Fruit fly (Drosophila melanogaster) whole organism, embryonic: ENCODE measurements around the gene RpS12.
A peak's percentile ranks its signal among the peaks of the same experiment; 100 is the strongest.

Experiments
- Atf6 ChIP-seq: fragments of 200-800 bp; sonication (Bioruptor generic); IDR thresholded peaks from 2 replicates; pipeline ENCODE4 v1.3.6; 2022; ENCODE audit warnings: missing biosample characterization, missing genetic modification characterization
- B-H1 ChIP-seq: fragments of 200-800 bp; sonication (Bioruptor generic); IDR thresholded peaks from 3 replicates; pipeline ENCODE4 v1.3.6; 2022; ENCODE audit warnings: missing biosample characterization, missing genetic modification characterization
- Bgb ChIP-seq: fragments of 200-800 bp; sonication (Bioruptor generic); IDR thresholded peaks from 2 replicates; pipeline ENCODE4 v1.3.6; 2022; ENCODE audit warnings: missing biosample characterization, missing genetic modification characterization; ENCODE audit not compliant: partially characterized antibody
- Blimp-1 ChIP-seq: fragments of 200-800 bp; sonication (Bioruptor generic); optimal IDR thresholded peaks from 3 replicates; lab custom pipeline; 2018; ENCODE audit warnings: missing biosample characterization, missing genetic modification characterization, mild to moderate bottlenecking, moderate library complexity, missing genetic modification reagents
- CG10267 ChIP-seq: fragments of 200-800 bp; sonication (Bioruptor generic); optimal IDR thresholded peaks from 2 replicates; lab custom pipeline; 2018; ENCODE audit warnings: missing biosample characterization, mild to moderate bottlenecking, missing genetic modification characterization, moderate library complexity
- CG11560 ChIP-seq: fragments of 200-800 bp; sonication (Bioruptor generic); IDR thresholded peaks from 3 replicates; pipeline ENCODE4 v1.3.6; 2022; ENCODE audit warnings: missing biosample characterization, missing genetic modification characterization
- CG12769 ChIP-seq: fragments of 200-800 bp; sonication (Bioruptor generic); optimal IDR thresholded peaks from 2 replicates; lab custom pipeline; 2019; ENCODE audit warnings: missing biosample characterization, mild to moderate bottlenecking, missing genetic modification characterization, moderate library complexity
- CG15073 ChIP-seq: fragments of 200-800 bp; sonication (Bioruptor generic); optimal IDR thresholded peaks from 2 replicates; lab custom pipeline; 2016; ENCODE audit warnings: missing biosample characterization, missing genetic modification characterization
- CG17359 ChIP-seq: fragments of 200-800 bp; sonication (Bioruptor generic); optimal IDR thresholded peaks from 3 replicates; lab custom pipeline; 2018; ENCODE audit warnings: missing biosample characterization, mild to moderate bottlenecking, missing genetic modification characterization, moderate library complexity
- CG17912 ChIP-seq: fragments of 200-800 bp; sonication (Bioruptor generic); optimal IDR thresholded peaks from 2 replicates; lab custom pipeline; 2018; ENCODE audit warnings: missing biosample characterization, mild to moderate bottlenecking, missing genetic modification characterization
- CG18011 ChIP-seq: fragments of 200-800 bp; sonication (Bioruptor generic); optimal IDR thresholded peaks from 2 replicates; lab custom pipeline; 2017; ENCODE audit warnings: missing biosample characterization, missing genetic modification characterization, mild to moderate bottlenecking, moderate library complexity, missing genotype
- CG2116 ChIP-seq: fragments of 200-800 bp; sonication (Bioruptor generic); optimal IDR thresholded peaks from 3 replicates; lab custom pipeline; 2018; ENCODE audit warnings: missing biosample characterization, mild to moderate bottlenecking, missing genetic modification characterization
- CG33557 ChIP-seq: fragments of 200-800 bp; sonication (Bioruptor generic); optimal IDR thresholded peaks from 2 replicates; lab custom pipeline; 2019; ENCODE audit warnings: missing biosample characterization, mild to moderate bottlenecking, missing genetic modification characterization, moderate library complexity
- CG7786 ChIP-seq: fragments of 200-800 bp; sonication (Bioruptor generic); optimal IDR thresholded peaks from 2 replicates; lab custom pipeline; 2016; ENCODE audit warnings: missing biosample characterization, missing genetic modification characterization
- CG7987 ChIP-seq: fragments of 200-800 bp; sonication (Bioruptor generic); optimal IDR thresholded peaks from 2 replicates; lab custom pipeline; 2018; ENCODE audit warnings: missing biosample characterization, mild to moderate bottlenecking, missing genetic modification characterization, moderate library complexity
- CG8924 ChIP-seq: fragments of 200-800 bp; optimal IDR thresholded peaks from 3 replicates; lab custom pipeline; 2019; ENCODE audit warnings: missing biosample characterization, mild to moderate bottlenecking, missing genetic modification characterization, moderate library complexity
- Dip2 ChIP-seq: fragments of 200-800 bp; sonication (Bioruptor generic); IDR thresholded peaks from 2 replicates; pipeline ENCODE4 v1.3.6; 2022; ENCODE audit warnings: missing biosample characterization, missing genetic modification characterization
- Dip3 ChIP-seq: fragments of 200-800 bp; sonication (Bioruptor generic); optimal IDR thresholded peaks from 3 replicates; lab custom pipeline; 2016; ENCODE audit warnings: missing biosample characterization, missing genetic modification characterization
- Doc2 ChIP-seq: fragments of 200-800 bp; sonication (Bioruptor generic); IDR thresholded peaks from 2 replicates; pipeline ENCODE4 v1.3.6; 2022; ENCODE audit warnings: missing biosample characterization, missing genetic modification characterization
- E2f1 ChIP-seq: fragments of 200-800 bp; sonication (Bioruptor generic); IDR thresholded peaks from 2 replicates; pipeline ENCODE4 v1.3.6; 2022; ENCODE audit warnings: missing biosample characterization, missing genetic modification characterization
- Hmr ChIP-seq: fragments of 200-800 bp; sonication (Bioruptor generic); optimal IDR thresholded peaks from 3 replicates; lab custom pipeline; 2017; ENCODE audit warnings: mild to moderate bottlenecking, missing biosample characterization, missing genetic modification reagents, missing genetic modification characterization
- Hmx ChIP-seq: fragments of 200-800 bp; sonication (Bioruptor generic); optimal IDR thresholded peaks from 2 replicates; lab custom pipeline; 2016; ENCODE audit warnings: missing biosample characterization, missing genetic modification characterization
- Kr ChIP-seq: fragments of 200-800 bp; sonication (Bioruptor generic); optimal IDR thresholded peaks from 2 replicates; lab custom pipeline; 2017; ENCODE audit warnings: missing biosample characterization, mild to moderate bottlenecking, missing genetic modification characterization
- Meics ChIP-seq: fragments of 200-800 bp; sonication (Bioruptor generic); optimal IDR thresholded peaks from 2 replicates; lab custom pipeline; 2017; ENCODE audit warnings: missing biosample characterization, mild to moderate bottlenecking, missing genetic modification characterization
- Neu2 ChIP-seq: fragments of 200-800 bp; sonication (Bioruptor generic); optimal IDR thresholded peaks from 3 replicates; lab custom pipeline; 2016; ENCODE audit warnings: missing biosample characterization, missing genetic modification characterization, borderline replicate concordance
- Optix ChIP-seq: fragments of 200-800 bp; sonication (Bioruptor generic); IDR thresholded peaks from 3 replicates; pipeline ENCODE4 v1.3.6; 2022; ENCODE audit warnings: missing biosample characterization, missing genetic modification characterization
- PHDP ChIP-seq: fragments of 200-800 bp; sonication (Bioruptor generic); optimal IDR thresholded peaks from 3 replicates; lab custom pipeline; 2018; ENCODE audit warnings: missing biosample characterization, mild to moderate bottlenecking, missing genetic modification characterization, moderate library complexity
- Ssrp ChIP-seq: fragments of 200-800 bp; sonication (Bioruptor generic); optimal IDR thresholded peaks from 2 replicates; lab custom pipeline; 2018; ENCODE audit warnings: missing biosample characterization, mild to moderate bottlenecking, missing genetic modification characterization, moderate library complexity
- Usf ChIP-seq: fragments of 200-800 bp; sonication (Bioruptor generic); optimal IDR thresholded peaks from 2 replicates; lab custom pipeline; 2017; ENCODE audit warnings: missing genotype, missing biosample characterization, missing genetic modification characterization
- abd-A ChIP-seq: fragments of 200-800 bp; sonication (Bioruptor generic); optimal IDR thresholded peaks from 3 replicates; lab custom pipeline; 2019; ENCODE audit warnings: missing biosample characterization, mild to moderate bottlenecking, missing genetic modification characterization, moderate library complexity
- caup ChIP-seq: fragments of 200-800 bp; sonication (Bioruptor generic); optimal IDR thresholded peaks from 3 replicates; lab custom pipeline; 2017; ENCODE audit warnings: missing biosample characterization, mild to moderate bottlenecking, missing genetic modification characterization, moderate library complexity; ENCODE audit not compliant: severe bottlenecking
- crp ChIP-seq, 2 experiments: fragments of 200-800 bp; sonication (Bioruptor generic); optimal IDR thresholded peaks; 2 replicates in 1 of 2; 3 replicates in 1 of 2; lab custom pipeline; 2017; ENCODE audit warnings: missing biosample characterization in 2 of 2, missing genetic modification characterization in 2 of 2, mild to moderate bottlenecking in 1 of 2, moderate library complexity in 1 of 2
- ham ChIP-seq: fragments of 200-800 bp; sonication (Bioruptor generic); IDR thresholded peaks from 2 replicates; pipeline ENCODE4 v1.3.6; 2022; ENCODE audit warnings: missing biosample characterization, missing genetic modification characterization
- insv ChIP-seq, 2 experiments: fragments of 200-800 bp; sonication (Bioruptor generic); optimal IDR thresholded peaks; 3 replicates each; lab custom pipeline; 2016 to 2018; ENCODE audit warnings: missing biosample characterization in 2 of 2, missing genetic modification characterization in 2 of 2
- kay ChIP-seq: fragments of 200-800 bp; sonication (Bioruptor generic); optimal IDR thresholded peaks from 2 replicates; lab custom pipeline; 2016; ENCODE audit warnings: missing biosample characterization, missing genetic modification characterization
- knrl ChIP-seq: fragments of 200-800 bp; sonication (Bioruptor generic); IDR thresholded peaks from 3 replicates; pipeline ENCODE4 v1.3.6; 2022; ENCODE audit warnings: missing biosample characterization, missing genetic modification characterization; ENCODE audit not compliant: partially characterized antibody
- p53 ChIP-seq: fragments of 200-800 bp; sonication (Bioruptor generic); optimal IDR thresholded peaks from 2 replicates; lab custom pipeline; 2016; ENCODE audit warnings: missing biosample characterization, missing genetic modification characterization
- pho ChIP-seq: fragments of 200-800 bp; sonication (Bioruptor generic); optimal IDR thresholded peaks from 2 replicates; lab custom pipeline; 2016; ENCODE audit warnings: missing biosample characterization, missing genetic modification characterization
- rib ChIP-seq: fragments of 200-800 bp; sonication (Bioruptor generic); IDR thresholded peaks from 2 replicates; pipeline ENCODE4 v1.3.6; 2022; ENCODE audit warnings: missing biosample characterization, missing genetic modification characterization
- sc ChIP-seq, 3 experiments: fragments of >200 bp in 2 of 3; fragments of 200-800 bp in 1 of 3; sonication (Bioruptor generic) in 1 of 3; optimal IDR thresholded peaks; 2 replicates in 2 of 3; 3 replicates in 1 of 3; lab custom pipeline; 2017; ENCODE audit warnings: mild to moderate bottlenecking in 1 of 3, missing biosample characterization in 1 of 3, missing genetic modification characterization in 1 of 3, missing genetic modification reagents in 1 of 3
- sim ChIP-seq: fragments of 200-800 bp; sonication (Bioruptor generic); IDR thresholded peaks from 2 replicates; pipeline ENCODE4 v1.3.6; 2022; ENCODE audit warnings: missing biosample characterization, missing genetic modification characterization
- sisA ChIP-seq: fragments of 200-800 bp; sonication (Bioruptor generic); IDR thresholded peaks from 2 replicates; pipeline ENCODE4 v1.3.6; 2022; ENCODE audit warnings: missing biosample characterization, missing genetic modification characterization
- sug ChIP-seq: fragments of 200-800 bp; optimal IDR thresholded peaks from 2 replicates; lab custom pipeline; 2019; ENCODE audit warnings: missing biosample characterization, mild to moderate bottlenecking, missing genetic modification characterization, moderate library complexity
- tna ChIP-seq: fragments of 200-800 bp; sonication (Bioruptor generic); IDR thresholded peaks from 2 replicates; pipeline ENCODE4 v1.3.6; 2022; ENCODE audit warnings: missing biosample characterization, missing genetic modification characterization; ENCODE audit not compliant: partially characterized antibody
- trh ChIP-seq: fragments of 200-800 bp; sonication (Bioruptor generic); optimal IDR thresholded peaks from 2 replicates; lab custom pipeline; 2016; ENCODE audit warnings: missing biosample characterization, missing genetic modification characterization
- vnd ChIP-seq: fragments of 200-800 bp; sonication (Bioruptor generic); IDR thresholded peaks from 3 replicates; pipeline ENCODE4 v1.3.6; 2022; ENCODE audit warnings: missing biosample characterization, missing genetic modification characterization; ENCODE audit not compliant: partially characterized antibody
- zfh2 ChIP-seq: fragments of 200-800 bp; sonication (Bioruptor generic); optimal IDR thresholded peaks from 2 replicates; lab custom pipeline; 2016; ENCODE audit warnings: missing biosample characterization, missing genetic modification characterization

The RpS12 gene

dm6 chr3L:13041292-13042067 lies 18.3 kb downstream of the RpS12 start, which contains the start of gene RpS4 (continued):
- TF ChIP-seq CG33557 (GFP tag; lab: Kevin White, UChicago) (peak; percentile 90), Meics (GFP tag; lab: Kevin White, UChicago) (peak; percentile 96), rib (peak; percentile 83), crp (GFP tag; optimal IDR thresholded peaks at IDR 0.05; lab: Kevin White, UChicago) (peak in 1 of 2 experiments; percentile 62), CG18011 (GFP tag; lab: Kevin White, UChicago) (peak; percentile 98), sisA (GFP tag; lab: Robert Waterston, UW) (peak; percentile 84), Kr (GFP tag; lab: Kevin White, UChicago) (peak; percentile 93), CG8924 (peak; percentile 73), Hmr (peak; percentile 96), knrl (GFP tag; lab: Robert Waterston, UW) (peak; percentile 46; the same call in 1 of the 3 replicates), CG10267 (tag; lab: Kevin White, UChicago) (peak; percentile 80), CG15073 (GFP tag; lab: Kevin White, UChicago) (no peak), pho (peak; percentile 83), CG2116 (GFP tag; lab: Kevin White, UChicago) (peak; percentile 98), abd-A (peak; percentile 11), tna (GFP tag; lab: Robert Waterston, UW) (peak; percentile 16; the same call in 1 of the 2 replicates), Neu2 (GFP tag; lab: Kevin White, UChicago) (peak; percentile 65), E2f1 (GFP tag; lab: Robert Waterston, UW) (peak; percentile 84), Dip2 (peak; percentile 62), trh (peak; percentile 68), Optix (GFP tag; lab: Robert Waterston, UW) (peak; percentile 75), sc (optimal IDR thresholded peaks at IDR 0.05; lab: Kevin White, UChicago) (no peak), sc (GFP tag; optimal IDR thresholded peaks at IDR 0.05; lab: Kevin White, UChicago) (peak; percentile 76), Ssrp (tag; lab: Kevin White, UChicago) (peak; percentile 42), p53 (GFP tag; lab: Kevin White, UChicago) (peak; percentile 66), sug (tag; lab: Kevin White, UChicago) (peak; percentile 83), B-H1 (GFP tag; lab: Robert Waterston, UW) (peak; percentile 61), Bgb (GFP tag; lab: Robert Waterston, UW) (peak; percentile 57; the same call in 1 of the 2 replicates), Blimp-1 (GFP tag; lab: Kevin White, UChicago) (peak; percentile 50), Atf6 (GFP tag; lab: Robert Waterston, UW) (peak; percentile 81), vnd (no peak), Dip3 (GFP tag; lab: Kevin White, UChicago) (peak; percentile 75), zfh2 (GFP tag; lab: Kevin White, UChicago) (peak; percentile 80), Doc2 (GFP tag; lab: Robert Waterston, UW) (no peak), PHDP (tag; lab: Kevin White, UChicago) (peak; percentile 92), Usf (GFP tag; lab: Kevin White, UChicago) (peak; percentile 73), CG12769 (tag; lab: Kevin White, UChicago) (peak; percentile 86), kay (peak; percentile 39), insv (GFP tag; optimal IDR thresholded peaks at IDR 0.05; lab: Kevin White, UChicago) (peak in 1 of 2 experiments; percentile 80), ham (peak; percentile 54; the same call in 1 of the 2 replicates), sim (GFP tag; lab: Robert Waterston, UW) (peak; percentile 83), Hmx (GFP tag; lab: Kevin White, UChicago) (no peak), CG7786 (GFP tag; lab: Kevin White, UChicago) (peak; percentile 72), caup (peak; percentile 98), CG11560 (tag; lab: Robert Waterston, UW) (peak; percentile 62; the same call in 1 of the 3 replicates), CG17359 (tag; lab: Kevin White, UChicago) (peak; percentile 84), CG7987 (GFP tag; lab: Kevin White, UChicago) (peak; percentile 99), CG17912 (peak; percentile 98)
